Fruit fly (Drosophila melanogaster): ENCODE data around the gene SNF4Agamma.
A peak's percentile ranks its signal among the peaks of the same experiment; 100 is the strongest.

Gene SNF4Agamma

dm6 chr3R:21246492-21247061 is 106.0 kb downstream of the SNF4Agamma start, which contains the start of gene ETHR (continued):
- TF ChIP-seq CG9797 (GFP tag; optimal IDR thresholded peaks at IDR 0.05) = no peak
- TF ChIP-seq CG13775 (GFP tag; optimal IDR thresholded peaks at IDR 0.05) = peak; percentile 39
- TF ChIP-seq repo (GFP tag; optimal IDR thresholded peaks at IDR 0.05) = no peak
- no peak for TF ChIP-seq CG18262 (tag; optimal IDR thresholded peaks at IDR 0.05)
- no peak for TF ChIP-seq zen2 (GFP tag; IDR thresholded peaks at IDR 0.05; ENCODE audit: partially characterized antibody)
- no peak for TF ChIP-seq wor (GFP tag; IDR thresholded peaks at IDR 0.05)
- no peak for TF ChIP-seq CG10654 (GFP tag; optimal IDR thresholded peaks at IDR 0.05)
- no peak for TF ChIP-seq CG32767 (GFP tag; IDR thresholded peaks at IDR 0.05)
- TF ChIP-seq CG11560 (tag; IDR thresholded peaks at IDR 0.05) = no peak
- no peak for TF ChIP-seq CG8478 (optimal IDR thresholded peaks at IDR 0.05)
- TF ChIP-seq PHDP (tag; optimal IDR thresholded peaks at IDR 0.05) = peak; percentile 72
- no peak for TF ChIP-seq CG1529 (GFP tag; optimal IDR thresholded peaks at IDR 0.05)
- no peak; the same call in 1 of the 2 replicates for TF ChIP-seq ranshi (GFP tag; IDR thresholded peaks at IDR 0.05)
- TF ChIP-seq Ada2b (GFP tag; IDR thresholded peaks at IDR 0.05) = no peak
- peak; percentile 73; the same call in 2 of the 3 replicates for TF ChIP-seq CG11456 (GFP tag; IDR thresholded peaks at IDR 0.05)
- no peak for TF ChIP-seq Dfd (GFP tag; optimal IDR thresholded peaks at IDR 0.05)
- TF ChIP-seq CG12942 (GFP tag; optimal IDR thresholded peaks at IDR 0.05) = no peak
- no peak for TF ChIP-seq CG17186 (GFP tag; optimal IDR thresholded peaks at IDR 0.05)
- no peak for TF ChIP-seq cas (GFP tag; IDR thresholded peaks at IDR 0.05)
- TF ChIP-seq gsb-n (tag; optimal IDR thresholded peaks at IDR 0.05) = no peak
- TF ChIP-seq CG30020 (tag; optimal IDR thresholded peaks at IDR 0.05) = no peak
- TF ChIP-seq CG7928 (GFP tag; optimal IDR thresholded peaks at IDR 0.05) = no peak
- TF ChIP-seq Mrtf (GFP tag; IDR thresholded peaks at IDR 0.05) = no peak
- TF ChIP-seq jumu (GFP tag; optimal IDR thresholded peaks at IDR 0.05) = no peak
- TF ChIP-seq Aef1 (GFP tag; IDR thresholded peaks at IDR 0.05) = 0 out of 3 replicates have a peak, but pooled peaks have one; percentile 1
- 0 out of 2 replicates have a peak, but pooled peaks have one; percentile 16 for TF ChIP-seq H2.0 (GFP tag; IDR thresholded peaks at IDR 0.05)
- no peak for TF ChIP-seq CG6689 (GFP tag; IDR thresholded peaks at IDR 0.05)
- no peak for TF ChIP-seq Vsx1 (GFP tag; optimal IDR thresholded peaks at IDR 0.05)
- no peak for TF ChIP-seq h (optimal IDR thresholded peaks at IDR 0.05)
- no peak for TF ChIP-seq CG9215 (GFP tag; IDR thresholded peaks at IDR 0.05)
- TF ChIP-seq ac (GFP tag; optimal IDR thresholded peaks at IDR 0.05) = no peak
- TF ChIP-seq sim (GFP tag; IDR thresholded peaks at IDR 0.05) = no peak
- TF ChIP-seq Fer3 (tag; optimal IDR thresholded peaks at IDR 0.05) = peak; percentile 16
- no peak for TF ChIP-seq CG17912 (GFP tag; optimal IDR thresholded peaks at IDR 0.05)
- TF ChIP-seq CG11093 (GFP tag; IDR thresholded peaks at IDR 0.05) = no peak
- TF ChIP-seq CG4707 (GFP tag; optimal IDR thresholded peaks at IDR 0.05) = no peak
- TF ChIP-seq Xrp1 (GFP tag; IDR thresholded peaks at IDR 0.05) = peak; percentile 40
- no peak for TF ChIP-seq ab (GFP tag; optimal IDR thresholded peaks at IDR 0.05)
- TF ChIP-seq CG33213 (GFP tag; optimal IDR thresholded peaks at IDR 0.05) = no peak
- no peak for TF ChIP-seq crp (GFP tag; optimal IDR thresholded peaks at IDR 0.05)
- no peak for TF ChIP-seq sr (GFP tag; IDR thresholded peaks at IDR 0.05)
- peak; percentile 56 for TF ChIP-seq B-H2 (GFP tag; optimal IDR thresholded peaks at IDR 0.05)
- no peak for TF ChIP-seq fd102C (GFP tag; optimal IDR thresholded peaks at IDR 0.05)
- TF ChIP-seq CG12236 (GFP tag; optimal IDR thresholded peaks at IDR 0.05) = no peak
- TF ChIP-seq sd (tag; optimal IDR thresholded peaks at IDR 0.05) = peak; percentile 61
- TF ChIP-seq CG12299 (tag; optimal IDR thresholded peaks at IDR 0.05) = no peak
- no peak for TF ChIP-seq CG6791 (GFP tag; IDR thresholded peaks at IDR 0.05; ENCODE audit: partially characterized antibody)
- peak; percentile 80 for TF ChIP-seq exex (tag; optimal IDR thresholded peaks at IDR 0.05)
- TF ChIP-seq CG11723 (GFP tag; optimal IDR thresholded peaks at IDR 0.05) = no peak
- no peak for TF ChIP-seq da (GFP tag; optimal IDR thresholded peaks at IDR 0.05)
- no peak for TF ChIP-seq Side (GFP tag; optimal IDR thresholded peaks at IDR 0.05)
- TF ChIP-seq sob (GFP tag; IDR thresholded peaks at IDR 0.05) = peak; percentile 48; the same call in 1 of the 2 replicates
